Fruit fly (Drosophila melanogaster) whole organism, adult: ENCODE results near the gene ast.
A peak's percentile ranks its signal among the peaks of the same experiment; 100 is the strongest.

ENCODE experiments used
- CG11617 ChIP-seq: fragments of 200-800 bp; sonication (Bioruptor generic); optimal IDR thresholded peaks from 2 replicates; lab custom pipeline; 2017; ENCODE audit warnings: mild to moderate bottlenecking, missing biosample characterization, missing genetic modification reagents, missing genetic modification characterization
- CG12768 ChIP-seq: fragments of 200-800 bp; sonication (Bioruptor generic); optimal IDR thresholded peaks from 2 replicates; lab custom pipeline; 2017; ENCODE audit warnings: missing biosample characterization, missing genetic modification characterization, mild to moderate bottlenecking, moderate library complexity, missing genetic modification reagents
- CG14711 ChIP-seq: fragments of 200-800 bp; sonication (Bioruptor generic); optimal IDR thresholded peaks from 2 replicates; lab custom pipeline; 2018; ENCODE audit warnings: missing biosample characterization, mild to moderate bottlenecking, missing genetic modification characterization, moderate library complexity
- CG1620 ChIP-seq: fragments of 200-800 bp; sonication (Bioruptor generic); optimal IDR thresholded peaks from 2 replicates; lab custom pipeline; 2016; ENCODE audit warnings: missing biosample characterization, missing genetic modification characterization
- CG33017 ChIP-seq: fragments of 200-800 bp; sonication (Bioruptor generic); optimal IDR thresholded peaks from 2 replicates; lab custom pipeline; 2018; ENCODE audit warnings: missing biosample characterization, mild to moderate bottlenecking, missing genetic modification characterization, moderate library complexity
- CG5204 ChIP-seq: fragments of 200-800 bp; sonication (Bioruptor generic); optimal IDR thresholded peaks from 2 replicates; lab custom pipeline; 2016; ENCODE audit warnings: missing biosample characterization, missing genetic modification characterization
- CG7045 ChIP-seq: fragments of 200-800 bp; sonication (Bioruptor generic); optimal IDR thresholded peaks from 2 replicates; lab custom pipeline; 2017; ENCODE audit warnings: missing biosample characterization, mild to moderate bottlenecking, missing genetic modification characterization
- CG7101 ChIP-seq: fragments of 200-800 bp; sonication (Bioruptor generic); optimal IDR thresholded peaks from 2 replicates; lab custom pipeline; 2018; ENCODE audit warnings: missing biosample characterization, mild to moderate bottlenecking, missing genetic modification characterization, moderate library complexity
- Clk ChIP-seq: fragments of 200-800 bp; sonication (Bioruptor generic); optimal IDR thresholded peaks from 2 replicates; lab custom pipeline; 2017; ENCODE audit warnings: missing biosample characterization, missing genetic modification characterization
- Crg-1 ChIP-seq: fragments of 200-800 bp; sonication (Bioruptor generic); optimal IDR thresholded peaks from 2 replicates; lab custom pipeline; 2016; ENCODE audit warnings: missing biosample characterization, missing genetic modification characterization
- Hr96 ChIP-seq: fragments of 200-800 bp; sonication (Bioruptor generic); optimal IDR thresholded peaks from 2 replicates; lab custom pipeline; 2016; ENCODE audit warnings: missing biosample characterization, missing genetic modification characterization
- Mnt ChIP-seq: fragments of 200-800 bp; sonication (Bioruptor generic); optimal IDR thresholded peaks from 2 replicates; lab custom pipeline; 2016; ENCODE audit warnings: missing biosample characterization, mild to moderate bottlenecking, missing genetic modification characterization
- bab1 ChIP-seq: fragments of 200-800 bp; sonication (Bioruptor generic); optimal IDR thresholded peaks from 3 replicates; lab custom pipeline; 2019; ENCODE audit warnings: missing biosample characterization, mild to moderate bottlenecking, missing genetic modification characterization, moderate library complexity
- cic ChIP-seq: fragments of 200-800 bp; sonication (Bioruptor generic); optimal IDR thresholded peaks from 2 replicates; lab custom pipeline; 2017; ENCODE audit warnings: missing biosample characterization, mild to moderate bottlenecking, missing genetic modification characterization, moderate library complexity
- cnc ChIP-seq, 2 experiments: fragments of >200 bp; optimal IDR thresholded peaks; 2 replicates each; lab custom pipeline; 2017
- kay ChIP-seq: fragments of 200-800 bp; sonication (Bioruptor generic); peaks from one replicate; lab custom pipeline; 2016; ENCODE audit warnings: missing biosample characterization, missing genetic modification characterization, borderline replicate concordance
- ovo ChIP-seq: fragments of 200-800 bp; sonication (Bioruptor generic); optimal IDR thresholded peaks from 2 replicates; lab custom pipeline; 2016; ENCODE audit warnings: missing biosample characterization, missing genetic modification characterization
- pad ChIP-seq: fragments of 200-800 bp; sonication (Bioruptor generic); optimal IDR thresholded peaks from 3 replicates; lab custom pipeline; 2017; ENCODE audit warnings: missing biosample characterization, missing genetic modification characterization, mild to moderate bottlenecking, moderate library complexity, missing genetic modification reagents
- tj ChIP-seq: fragments of 200-800 bp; sonication (Bioruptor generic); optimal IDR thresholded peaks from 3 replicates; lab custom pipeline; 2017; ENCODE audit warnings: missing biosample characterization, mild to moderate bottlenecking, missing genetic modification characterization, moderate library complexity
- toe ChIP-seq: fragments of 200-800 bp; sonication (Bioruptor generic); optimal IDR thresholded peaks from 2 replicates; lab custom pipeline; 2016; ENCODE audit warnings: missing biosample characterization, missing genetic modification characterization

Gene ast

dm6 chr2L:1074180-1074864, 3.4 kb upstream of the ast start:
- peak; percentile 1 for TF ChIP-seq Mnt (GFP tag; lab: Kevin White, UChicago)
- TF ChIP-seq CG12768 (GFP tag; lab: Kevin White, UChicago), result no peak
- no peak for TF ChIP-seq CG7101 (tag; lab: Kevin White, UChicago)
- no peak for TF ChIP-seq pad (GFP tag; lab: Kevin White, UChicago)
- TF ChIP-seq cic, result no peak
- no peak for TF ChIP-seq kay (GFP tag; lab: Kevin White, UChicago)
- TF ChIP-seq CG11617 (GFP tag; lab: Kevin White, UChicago), result no peak
- TF ChIP-seq CG14711 (tag; lab: Kevin White, UChicago), result peak; percentile 21
- no peak for TF ChIP-seq Crg-1 (GFP tag; lab: Kevin White, UChicago)
- no peak for TF ChIP-seq CG5204 (GFP tag; lab: Kevin White, UChicago)
- TF ChIP-seq CG33017 (tag; lab: Kevin White, UChicago), result no peak
- TF ChIP-seq ovo, result no peak
- TF ChIP-seq toe (GFP tag; lab: Kevin White, UChicago), result no peak
- no peak for TF ChIP-seq bab1
- TF ChIP-seq cnc (optimal IDR thresholded peaks at IDR 0.05; lab: Kevin White, UChicago), result no peak
- no peak for TF ChIP-seq Hr96 (GFP tag; lab: Kevin White, UChicago)
- TF ChIP-seq CG7045 (GFP tag; lab: Kevin White, UChicago), result no peak
- peak; percentile 9 for TF ChIP-seq tj (GFP tag; lab: Kevin White, UChicago)
- no peak for TF ChIP-seq Clk (GFP tag; lab: Kevin White, UChicago)
- no peak for TF ChIP-seq CG1620 (GFP tag; lab: Kevin White, UChicago)

- TF ChIP-seq Mnt (GFP tag; lab: Kevin White, UChicago) (no peak), Crg-1 (GFP tag; lab: Kevin White, UChicago) (no peak), CG7101 (tag; lab: Kevin White, UChicago) (peak; percentile 41)
These were observed 2.0 kb upstream of the ast start for dm6 chr2L:1075753-1076152.

- TF ChIP-seq toe (GFP tag; lab: Kevin White, UChicago) (no peak), ovo (no peak), CG12768 (GFP tag; lab: Kevin White, UChicago) (no peak), cic (peak; percentile 80)
These were observed 695 bp upstream of the ast start for dm6 chr2L:1077053-1077452.

- TF ChIP-seq CG5204 (GFP tag; lab: Kevin White, UChicago), result no peak
- peak; percentile 8 for TF ChIP-seq bab1
- no peak for TF ChIP-seq toe (GFP tag; lab: Kevin White, UChicago)
- TF ChIP-seq Clk (GFP tag; lab: Kevin White, UChicago), result no peak
- peak; percentile 63 for TF ChIP-seq CG11617 (GFP tag; lab: Kevin White, UChicago)
- TF ChIP-seq cic, result peak; percentile 68
- no peak for TF ChIP-seq CG7101 (tag; lab: Kevin White, UChicago)
- no peak for TF ChIP-seq cnc (optimal IDR thresholded peaks at IDR 0.05; lab: Kevin White, UChicago)
- peak; percentile 34 for TF ChIP-seq CG7045 (GFP tag; lab: Kevin White, UChicago)
- no peak for TF ChIP-seq CG1620 (GFP tag; lab: Kevin White, UChicago)
- peak; percentile 39 for TF ChIP-seq CG33017 (tag; lab: Kevin White, UChicago)
- TF ChIP-seq CG12768 (GFP tag; lab: Kevin White, UChicago), result no peak
These were observed 3.2 kb downstream of the ast start, which contains the start of gene Atg4a for dm6 chr2L:1080802-1081464. Atg4a (plus strand) TSS chr2L:1080911.

- no peak for TF ChIP-seq CG11617 (GFP tag; lab: Kevin White, UChicago)
- TF ChIP-seq ovo, result no peak
- TF ChIP-seq cic, result no peak
- no peak for TF ChIP-seq toe (GFP tag; lab: Kevin White, UChicago)
- TF ChIP-seq bab1, result no peak
- no peak for TF ChIP-seq CG14711 (tag; lab: Kevin White, UChicago)
- TF ChIP-seq CG7101 (tag; lab: Kevin White, UChicago), result no peak
- no peak for TF ChIP-seq CG12768 (GFP tag; lab: Kevin White, UChicago)
- TF ChIP-seq CG7045 (GFP tag; lab: Kevin White, UChicago), result no peak
- no peak for TF ChIP-seq Crg-1 (GFP tag; lab: Kevin White, UChicago)
- TF ChIP-seq pad (GFP tag; lab: Kevin White, UChicago), result no peak
- no peak for TF ChIP-seq Clk (GFP tag; lab: Kevin White, UChicago)
- TF ChIP-seq Mnt (GFP tag; lab: Kevin White, UChicago), result no peak
- no peak for TF ChIP-seq CG5204 (GFP tag; lab: Kevin White, UChicago)
- no peak for TF ChIP-seq CG1620 (GFP tag; lab: Kevin White, UChicago)
- TF ChIP-seq Hr96 (GFP tag; lab: Kevin White, UChicago), result no peak
- TF ChIP-seq kay (GFP tag; lab: Kevin White, UChicago), result no peak
- no peak for TF ChIP-seq tj (GFP tag; lab: Kevin White, UChicago)
- TF ChIP-seq CG33017 (tag; lab: Kevin White, UChicago), result no peak
- no peak for TF ChIP-seq cnc (optimal IDR thresholded peaks at IDR 0.05; lab: Kevin White, UChicago)
These were observed 4.9 kb downstream of the ast start for dm6 chr2L:1082668-1083067.
